Fruit fly (Drosophila melanogaster): Measurements from ENCODE around the gene CG43169.

CG43169 gene

dm6 chr3L:8879465-8879864, 9.0 kb downstream of the CG43169 start:
- no peak for TF ChIP-seq h (optimal IDR thresholded peaks at IDR 0.05)
- peak; percentile 62 for TF ChIP-seq Ets65A (GFP tag)
- no peak for TF ChIP-seq ATbp (GFP tag; optimal IDR thresholded peaks at IDR 0.05)
- no peak for TF ChIP-seq CG17829 (tag; optimal IDR thresholded peaks at IDR 0.05)
- no peak for TF ChIP-seq CG34422 (GFP tag; IDR thresholded peaks at IDR 0.05)

- TF ChIP-seq CG7745 (tag; optimal IDR thresholded peaks at IDR 0.05) (no peak), MESR4 (GFP tag; optimal IDR thresholded peaks at IDR 0.05) (no peak), CG7372 (GFP tag; IDR thresholded peaks at IDR 0.05) (no peak), kay (GFP tag; optimal IDR thresholded peaks at IDR 0.05) (no peak), lola (GFP tag; optimal IDR thresholded peaks at IDR 0.05) (no peak), CG4360 (GFP tag; IDR thresholded peaks at IDR 0.05) (no peak), CG10543 (GFP tag; optimal IDR thresholded peaks at IDR 0.05) (no peak), CG7556 (GFP tag; optimal IDR thresholded peaks at IDR 0.05) (no peak), Xbp1 (GFP tag; optimal IDR thresholded peaks at IDR 0.05) (no peak), maf-S (GFP tag; optimal IDR thresholded peaks at IDR 0.05) (no peak), ato (GFP tag; IDR thresholded peaks at IDR 0.05; ENCODE audit: partially characterized antibody) (no peak), lmd (GFP tag; IDR thresholded peaks at IDR 0.05) (no peak), CG7357 (GFP tag; IDR thresholded peaks at IDR 0.05) (no peak), CG6683 (GFP tag; optimal IDR thresholded peaks at IDR 0.05) (no peak), ab (GFP tag; optimal IDR thresholded peaks at IDR 0.05) (no peak), jumu (GFP tag; optimal IDR thresholded peaks at IDR 0.05) (no peak), CG4820 (GFP tag; optimal IDR thresholded peaks at IDR 0.05) (no peak), Hmr (GFP tag; optimal IDR thresholded peaks at IDR 0.05) (no peak), org-1 (GFP tag; optimal IDR thresholded peaks at IDR 0.05) (no peak)
Measured at dm6 chr3L:8878388-8878787, 10.0 kb downstream of the CG43169 start.

dm6 chr3L:8873053-8873452, 15.4 kb downstream of the CG43169 start:
- TF ChIP-seq Bgb (GFP tag; IDR thresholded peaks at IDR 0.05; ENCODE audit: partially characterized antibody) (no peak), tll (GFP tag; optimal IDR thresholded peaks at IDR 0.05) (no peak), CG13424 (tag; optimal IDR thresholded peaks at IDR 0.05) (no peak), pfk (GFP tag; optimal IDR thresholded peaks at IDR 0.05) (no peak), kni (GFP tag; optimal IDR thresholded peaks at IDR 0.05) (peak; percentile 44), ci (GFP tag; IDR thresholded peaks at IDR 0.05) (peak; percentile 49; the same call in 1 of the 3 replicates), Hmx (GFP tag; optimal IDR thresholded peaks at IDR 0.05) (no peak), Dip3 (GFP tag; optimal IDR thresholded peaks at IDR 0.05) (no peak), CG8281 (tag; optimal IDR thresholded peaks at IDR 0.05) (peak; percentile 24), GATAe (GFP tag; conservative IDR thresholded peaks at IDR 0.05) (no peak), Asciz (GFP tag; optimal IDR thresholded peaks at IDR 0.05) (peak; percentile 4), H2.0 (GFP tag; IDR thresholded peaks at IDR 0.05) (no peak), bowl (GFP tag; IDR thresholded peaks at IDR 0.05) (no peak), Nf-YA (GFP tag; IDR thresholded peaks at IDR 0.05) (no peak), odd (GFP tag; optimal IDR thresholded peaks at IDR 0.05) (peak; percentile 19), Hmr (GFP tag; optimal IDR thresholded peaks at IDR 0.05) (no peak), fd3F (GFP tag; optimal IDR thresholded peaks at IDR 0.05) (no peak), BtbVII (GFP tag; optimal IDR thresholded peaks at IDR 0.05) (no peak), Mrtf (GFP tag; IDR thresholded peaks at IDR 0.05) (no peak), lola (GFP tag; optimal IDR thresholded peaks at IDR 0.05) (no peak), caup (GFP tag; optimal IDR thresholded peaks at IDR 0.05; ENCODE audit: severe bottlenecking) (peak; percentile 42), tna (GFP tag; IDR thresholded peaks at IDR 0.05; ENCODE audit: partially characterized antibody) (no peak), tin (GFP tag; optimal IDR thresholded peaks at IDR 0.05) (no peak), crol (GFP tag; IDR thresholded peaks at IDR 0.05) (peak; percentile 81), CG12071 (GFP tag; optimal IDR thresholded peaks at IDR 0.05) (no peak), nerfin-1 (tag; optimal IDR thresholded peaks at IDR 0.05) (peak; percentile 17), Pdp1 (GFP tag; optimal IDR thresholded peaks at IDR 0.05) (peak in 1 of 2 experiments; percentile 18)

Data from whole organism, embryonic.